Fruit fly (Drosophila melanogaster) whole organism, embryonic: ENCODE measurements around the gene wapl.

ENCODE experiments used
- CG11085 ChIP-seq: fragments of 200-800 bp; sonication (Bioruptor generic); IDR thresholded peaks from 2 replicates; pipeline ENCODE4 v1.3.6; 2022; ENCODE audit warnings: missing biosample characterization, missing genetic modification characterization
- CG11560 ChIP-seq: fragments of 200-800 bp; sonication (Bioruptor generic); IDR thresholded peaks from 3 replicates; pipeline ENCODE4 v1.3.6; 2022; ENCODE audit warnings: missing biosample characterization, missing genetic modification characterization
- CG12744 ChIP-seq: fragments of 200-800 bp; sonication (Bioruptor generic); optimal IDR thresholded peaks from 2 replicates; lab custom pipeline; 2016; ENCODE audit warnings: missing biosample characterization, missing genetic modification characterization
- CG14860 ChIP-seq: fragments of 200-800 bp; sonication (Bioruptor generic); IDR thresholded peaks from 3 replicates; pipeline ENCODE4 v1.3.6; 2022; ENCODE audit warnings: missing biosample characterization, missing genetic modification characterization; ENCODE audit not compliant: partially characterized antibody
- CG17186 ChIP-seq: fragments of 200-800 bp; sonication (Bioruptor generic); optimal IDR thresholded peaks from 3 replicates; lab custom pipeline; 2017; ENCODE audit warnings: missing biosample characterization, missing genetic modification reagents, missing genetic modification characterization
- CG17912 ChIP-seq: fragments of 200-800 bp; sonication (Bioruptor generic); optimal IDR thresholded peaks from 2 replicates; lab custom pipeline; 2018; ENCODE audit warnings: missing biosample characterization, mild to moderate bottlenecking, missing genetic modification characterization
- CG18011 ChIP-seq: fragments of 200-800 bp; sonication (Bioruptor generic); optimal IDR thresholded peaks from 2 replicates; lab custom pipeline; 2017; ENCODE audit warnings: missing biosample characterization, missing genetic modification characterization, mild to moderate bottlenecking, moderate library complexity, missing genotype
- CG32532 ChIP-seq: fragments of 200-800 bp; sonication (Bioruptor generic); IDR thresholded peaks from 2 replicates; pipeline ENCODE4 v1.3.6; 2022; ENCODE audit warnings: missing biosample characterization, missing genetic modification characterization
- CG3281 ChIP-seq: fragments of 200-800 bp; sonication (Bioruptor generic); optimal IDR thresholded peaks from 3 replicates; lab custom pipeline; 2017; ENCODE audit warnings: missing biosample characterization, mild to moderate bottlenecking, missing genetic modification characterization
- CG4424 ChIP-seq: fragments of 200-800 bp; sonication (Bioruptor generic); optimal IDR thresholded peaks from 3 replicates; lab custom pipeline; 2016; ENCODE audit warnings: missing biosample characterization, missing genetic modification characterization
- CG7271 ChIP-seq: fragments of 200-800 bp; sonication (Bioruptor generic); optimal IDR thresholded peaks from 2 replicates; lab custom pipeline; 2018; ENCODE audit warnings: missing biosample characterization, mild to moderate bottlenecking, missing genetic modification characterization, moderate library complexity
- CG9215 ChIP-seq: fragments of 200-800 bp; sonication (Bioruptor generic); IDR thresholded peaks from 2 replicates; pipeline ENCODE4 v1.3.6; 2022; ENCODE audit warnings: missing biosample characterization, missing genetic modification characterization
- CG9932 ChIP-seq: fragments of 200-800 bp; sonication (Bioruptor generic); IDR thresholded peaks from 2 replicates; pipeline ENCODE4 v1.3.6; 2022; ENCODE audit warnings: missing biosample characterization, missing genetic modification characterization
- Chrac-16 ChIP-seq: fragments of 200-800 bp; sonication (Bioruptor generic); optimal IDR thresholded peaks from 3 replicates; lab custom pipeline; 2016; ENCODE audit warnings: missing biosample characterization, missing genetic modification characterization
- CkIIα-i1 ChIP-seq: fragments of 200-800 bp; sonication (Bioruptor generic); IDR thresholded peaks from 2 replicates; pipeline ENCODE4 v1.3.6; 2022; ENCODE audit warnings: missing biosample characterization, missing genetic modification characterization
- Dek ChIP-seq: fragments of 200-800 bp; sonication (Bioruptor generic); optimal IDR thresholded peaks from 3 replicates; lab custom pipeline; 2019; ENCODE audit warnings: missing biosample characterization, mild to moderate bottlenecking, missing genetic modification characterization, moderate library complexity
- Dll ChIP-seq: fragments of 200-800 bp; sonication (Bioruptor generic); IDR thresholded peaks from 4 replicates; pipeline ENCODE4 v1.3.6; 2022; ENCODE audit warnings: missing biosample characterization, missing genetic modification characterization; ENCODE audit not compliant: partially characterized antibody
- Ets97D ChIP-seq: fragments of 200-800 bp; sonication (Bioruptor generic); optimal IDR thresholded peaks from 3 replicates; lab custom pipeline; 2016; ENCODE audit warnings: missing biosample characterization, missing genetic modification characterization
- HLH3B ChIP-seq: fragments of 200-800 bp; sonication (Bioruptor generic); IDR thresholded peaks from 2 replicates; pipeline ENCODE4 v1.3.6; 2022; ENCODE audit warnings: missing biosample characterization, missing genetic modification characterization
- HLH4C ChIP-seq: fragments of 200-800 bp; sonication (Bioruptor generic); IDR thresholded peaks from 3 replicates; pipeline ENCODE4 v1.3.6; 2022; ENCODE audit warnings: missing biosample characterization, missing genetic modification characterization; ENCODE audit not compliant: partially characterized antibody
- Hey ChIP-seq: fragments of 200-800 bp; sonication (Bioruptor generic); optimal IDR thresholded peaks from 3 replicates; lab custom pipeline; 2018; ENCODE audit warnings: missing biosample characterization, mild to moderate bottlenecking, missing genetic modification characterization
- Max ChIP-seq: fragments of 200-800 bp; sonication (Bioruptor generic); optimal IDR thresholded peaks from 2 replicates; lab custom pipeline; 2016; ENCODE audit warnings: missing biosample characterization, mild to moderate bottlenecking, missing genetic modification characterization
- Myb ChIP-seq: fragments of 200-800 bp; sonication (Bioruptor generic); optimal IDR thresholded peaks from 2 replicates; lab custom pipeline; 2016; ENCODE audit warnings: missing biosample characterization, missing genetic modification characterization
- NK7.1 ChIP-seq: fragments of 200-800 bp; sonication (Bioruptor generic); optimal IDR thresholded peaks from 3 replicates; lab custom pipeline; 2016; ENCODE audit warnings: missing biosample characterization, missing genetic modification characterization
- Optix ChIP-seq: fragments of 200-800 bp; sonication (Bioruptor generic); IDR thresholded peaks from 3 replicates; pipeline ENCODE4 v1.3.6; 2022; ENCODE audit warnings: missing biosample characterization, missing genetic modification characterization
- Side ChIP-seq: fragments of 200-800 bp; sonication (Bioruptor generic); optimal IDR thresholded peaks from 2 replicates; lab custom pipeline; 2016; ENCODE audit warnings: missing biosample characterization, missing genetic modification characterization
- Six4 ChIP-seq: fragments of 200-800 bp; sonication (Bioruptor generic); optimal IDR thresholded peaks from 2 replicates; lab custom pipeline; 2016; ENCODE audit warnings: missing biosample characterization, missing genetic modification characterization
- Ssrp ChIP-seq: fragments of 200-800 bp; sonication (Bioruptor generic); optimal IDR thresholded peaks from 2 replicates; lab custom pipeline; 2018; ENCODE audit warnings: missing biosample characterization, mild to moderate bottlenecking, missing genetic modification characterization, moderate library complexity
- Tbp ChIP-seq: fragments of >200 bp; optimal IDR thresholded peaks from 2 replicates; lab custom pipeline; 2018; ENCODE audit warnings: missing biosample characterization, missing genetic modification characterization
- chn ChIP-seq: fragments of 200-800 bp; sonication (Bioruptor generic); optimal IDR thresholded peaks from 2 replicates; lab custom pipeline; 2016; ENCODE audit warnings: missing biosample characterization, missing genetic modification characterization
- disco-r ChIP-seq: fragments of 200-800 bp; sonication (Bioruptor generic); optimal IDR thresholded peaks from 2 replicates; lab custom pipeline; 2016; ENCODE audit warnings: missing biosample characterization, missing genetic modification characterization
- esg ChIP-seq: fragments of 200-800 bp; sonication (Bioruptor generic); conservative IDR thresholded peaks from 2 replicates; pipeline ENCODE4 v1.3.6; 2022; ENCODE audit warnings: missing biosample characterization, missing genetic modification characterization
- exex ChIP-seq: fragments of 200-800 bp; sonication (Bioruptor generic); optimal IDR thresholded peaks from 4 replicates; lab custom pipeline; 2018; ENCODE audit warnings: missing biosample characterization, mild to moderate bottlenecking, missing genetic modification characterization, moderate library complexity
- ftz-f1 ChIP-seq: fragments of 200-800 bp; sonication (Bioruptor generic); optimal IDR thresholded peaks from 2 replicates; lab custom pipeline; 2016; ENCODE audit warnings: missing biosample characterization, missing genetic modification characterization
- fu2 ChIP-seq: fragments of 200-800 bp; sonication (Bioruptor generic); optimal IDR thresholded peaks from 2 replicates; lab custom pipeline; 2016; ENCODE audit warnings: missing biosample characterization, missing genetic modification characterization
- gt ChIP-seq: fragments of 200-800 bp; sonication (Bioruptor generic); IDR thresholded peaks from 2 replicates; pipeline ENCODE4 v1.3.6; 2022; ENCODE audit warnings: missing biosample characterization, missing genetic modification characterization
- ham ChIP-seq: fragments of 200-800 bp; sonication (Bioruptor generic); IDR thresholded peaks from 2 replicates; pipeline ENCODE4 v1.3.6; 2022; ENCODE audit warnings: missing biosample characterization, missing genetic modification characterization
- hb ChIP-seq: fragments of 200-800 bp; sonication (Bioruptor generic); IDR thresholded peaks from 3 replicates; pipeline ENCODE4 v1.3.6; 2022; ENCODE audit warnings: missing biosample characterization, missing genetic modification characterization; ENCODE audit not compliant: partially characterized antibody
- insv ChIP-seq, 2 experiments: fragments of 200-800 bp; sonication (Bioruptor generic); optimal IDR thresholded peaks; 3 replicates each; lab custom pipeline; 2016 to 2018; ENCODE audit warnings: missing biosample characterization in 2 of 2, missing genetic modification characterization in 2 of 2
- jigr1 ChIP-seq: fragments of 200-800 bp; sonication (Bioruptor generic); IDR thresholded peaks from 3 replicates; pipeline ENCODE4 v1.3.6; 2022; ENCODE audit warnings: missing biosample characterization, missing genetic modification characterization
- klu ChIP-seq: fragments of 200-800 bp; sonication (Bioruptor generic); IDR thresholded peaks from 2 replicates; pipeline ENCODE4 v1.3.6; 2022; ENCODE audit warnings: missing biosample characterization, missing genetic modification characterization
- luna ChIP-seq: fragments of 200-800 bp; sonication (Bioruptor generic); optimal IDR thresholded peaks from 2 replicates; lab custom pipeline; 2016; ENCODE audit warnings: missing biosample characterization, missing genetic modification characterization
- oc ChIP-seq: fragments of 200-800 bp; sonication (Bioruptor generic); optimal IDR thresholded peaks from 2 replicates; lab custom pipeline; 2018; ENCODE audit warnings: missing biosample characterization, mild to moderate bottlenecking, missing genetic modification characterization, moderate library complexity
- pb ChIP-seq: fragments of 200-800 bp; sonication (Bioruptor generic); optimal IDR thresholded peaks from 3 replicates; lab custom pipeline; 2016; ENCODE audit warnings: missing biosample characterization, missing genetic modification characterization
- slou ChIP-seq: fragments of 200-800 bp; sonication (Bioruptor generic); optimal IDR thresholded peaks from 3 replicates; lab custom pipeline; 2016; ENCODE audit warnings: missing biosample characterization, missing genetic modification characterization
- sna ChIP-seq: fragments of 200-800 bp; sonication (Bioruptor generic); IDR thresholded peaks from 2 replicates; pipeline ENCODE4 v1.3.6; 2022; ENCODE audit warnings: missing biosample characterization, missing genetic modification characterization; ENCODE audit not compliant: partially characterized antibody
- sug ChIP-seq: fragments of 200-800 bp; optimal IDR thresholded peaks from 2 replicates; lab custom pipeline; 2019; ENCODE audit warnings: missing biosample characterization, mild to moderate bottlenecking, missing genetic modification characterization, moderate library complexity
- tgo ChIP-seq: fragments of 200-800 bp; sonication (Bioruptor generic); IDR thresholded peaks from 3 replicates; pipeline ENCODE4 v1.3.6; 2022; ENCODE audit warnings: missing biosample characterization, missing genetic modification characterization
- trem ChIP-seq: fragments of 200-800 bp; optimal IDR thresholded peaks from 3 replicates; lab custom pipeline; 2019; ENCODE audit warnings: missing biosample characterization, mild to moderate bottlenecking, missing genetic modification characterization, moderate library complexity
- zf30C ChIP-seq: fragments of 200-800 bp; sonication (Bioruptor generic); optimal IDR thresholded peaks from 3 replicates; lab custom pipeline; 2018; ENCODE audit warnings: missing biosample characterization, mild to moderate bottlenecking, missing genetic modification characterization

The wapl gene

dm6 chrX:2134965-2135758 lies 23.6 kb downstream of the wapl start (continued):
- TF ChIP-seq Dek (tag; lab: Kevin White, UChicago) (peak; percentile 83), luna (GFP tag; lab: Kevin White, UChicago) (peak; percentile 68), Hey (tag; lab: Kevin White, UChicago) (peak; percentile 19), Dll (GFP tag; lab: Robert Waterston, UW) (no peak), sna (GFP tag; lab: Robert Waterston, UW) (no peak), jigr1 (GFP tag; lab: Robert Waterston, UW) (peak; percentile 64; the same call in 2 of the 3 replicates), klu (peak; percentile 82), hb (GFP tag; lab: Robert Waterston, UW) (no peak), CG11560 (tag; lab: Robert Waterston, UW) (peak; percentile 57; the same call in 1 of the 3 replicates), NK7.1 (peak; percentile 78), ham (GFP tag; lab: Robert Waterston, UW) (no peak), Ssrp (tag; lab: Kevin White, UChicago) (peak; percentile 88), Myb (GFP tag; lab: Kevin White, UChicago) (peak; percentile 59), CG11085 (GFP tag; lab: Robert Waterston, UW) (peak; percentile 71), CG32532 (GFP tag; lab: Robert Waterston, UW) (peak; percentile 88), chn (GFP tag; lab: Kevin White, UChicago) (peak; percentile 83), CkIIα-i1 (GFP tag; lab: Robert Waterston, UW) (no peak), ftz-f1 (GFP tag; lab: Kevin White, UChicago) (peak; percentile 35), HLH4C (GFP tag; lab: Robert Waterston, UW) (no peak), Side (peak; percentile 80), CG17186 (GFP tag; lab: Kevin White, UChicago) (peak; percentile 24), zf30C (GFP tag; lab: Kevin White, UChicago) (no peak), HLH3B (GFP tag; lab: Robert Waterston, UW) (peak; percentile 88), Max (peak; percentile 83), sug (tag; lab: Kevin White, UChicago) (peak; percentile 90), tgo (peak; percentile 87), CG12744 (peak; percentile 79), CG17912 (peak; percentile 42), slou (peak; percentile 83), CG18011 (GFP tag; lab: Kevin White, UChicago) (peak; percentile 52), CG9932 (GFP tag; lab: Robert Waterston, UW) (peak; percentile 79), CG7271 (peak; percentile 16), fu2 (peak; percentile 83), insv (GFP tag; optimal IDR thresholded peaks at IDR 0.05; lab: Kevin White, UChicago) (peak; percentile 12 to 68), trem (peak; percentile 81), exex (tag; lab: Kevin White, UChicago) (peak; percentile 60), gt (no peak), Optix (GFP tag; lab: Robert Waterston, UW) (peak; percentile 39; the same call in 2 of the 3 replicates), Six4 (GFP tag; lab: Kevin White, UChicago) (peak; percentile 77), CG9215 (GFP tag; lab: Robert Waterston, UW) (peak; percentile 83), Ets97D (GFP tag; lab: Kevin White, UChicago) (peak; percentile 65), Chrac-16 (GFP tag; lab: Kevin White, UChicago) (peak; percentile 77), CG14860 (GFP tag; lab: Robert Waterston, UW) (no peak), CG3281 (GFP tag; lab: Kevin White, UChicago) (peak; percentile 94), oc (tag; lab: Kevin White, UChicago) (peak; percentile 71), esg (peak; percentile 86), CG4424 (GFP tag; lab: Kevin White, UChicago) (peak; percentile 87), pb (GFP tag; lab: Kevin White, UChicago) (peak; percentile 54), Tbp (GFP tag; lab: Kevin White, UChicago) (no peak), disco-r (peak; percentile 79)
